Worm (Caenorhabditis elegans) whole organism, L4/young adult: ENCODE data around the gene pafo-1.

ENCODE experiments used
- dao-5 ChIP-seq: sonication (generic microtip); optimal IDR thresholded peaks from 2 replicates; lab custom pipeline; 2016; ENCODE audit warnings: missing genotype, missing genetic modification characterization, moderate library complexity, missing compliant biosample characterization
- him-1 ChIP-seq: sonication (generic microtip); optimal IDR thresholded peaks from 2 replicates; lab custom pipeline; 2016; ENCODE audit warnings: missing genotype, missing genetic modification reagents, missing genetic modification characterization, missing compliant biosample characterization

DNA sequence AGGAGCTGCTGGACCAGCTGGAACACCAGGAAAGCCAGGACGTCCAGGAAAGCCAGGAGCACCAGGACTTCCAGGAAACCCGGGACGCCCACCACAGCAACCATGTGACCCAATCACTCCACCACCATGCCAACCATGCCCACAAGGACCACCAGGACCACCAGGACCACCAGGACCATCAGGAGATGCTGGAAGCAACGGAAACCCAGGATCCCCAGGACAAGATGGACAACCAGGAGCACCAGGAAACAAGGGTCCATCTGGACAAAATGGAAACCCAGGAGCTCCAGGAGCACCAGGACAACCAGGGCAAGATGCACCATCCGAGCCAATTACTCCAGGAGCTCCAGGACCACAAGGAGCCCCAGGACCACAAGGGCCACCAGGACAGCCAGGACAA lies 37.1 kb upstream of the pafo-1 start:
- TF ChIP-seq dao-5 (tag; lab: Kevin White, UChicago): no peak
- TF ChIP-seq him-1 (tag; lab: Kevin White, UChicago): no peak
